Worm (Caenorhabditis elegans): Measurements from ENCODE around the gene tdo-2.
A peak's percentile ranks its signal among the peaks of the same experiment; 100 is the strongest.

The tdo-2 gene

DNA sequence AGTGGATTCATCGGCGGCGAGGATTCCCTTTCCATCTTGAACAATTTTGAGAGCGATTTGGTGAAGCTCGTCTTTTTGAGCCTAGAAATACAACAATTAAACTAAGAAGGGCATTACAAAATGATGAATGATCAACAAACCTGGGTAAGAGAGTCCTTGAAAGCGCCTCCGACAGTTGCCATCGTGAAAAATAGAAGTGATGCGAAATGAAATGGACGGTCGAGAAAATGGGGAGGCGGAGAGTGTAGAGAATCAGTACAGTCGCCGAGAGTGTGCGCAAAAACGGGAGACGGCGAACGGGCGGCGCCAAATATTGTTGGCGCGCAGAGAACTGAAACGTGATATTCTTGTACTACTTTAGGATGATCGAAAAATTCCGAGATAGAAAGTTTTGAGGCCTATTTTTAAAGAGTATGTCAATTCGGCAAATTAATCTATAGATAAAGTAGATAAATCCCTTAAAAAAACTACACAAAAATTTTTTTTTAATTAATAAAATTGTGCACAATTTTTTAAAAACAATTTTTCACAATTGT, 43.5 kb downstream of the tdo-2 start, which contains the start of gene aldo-2:
Gene aldo-2, minus strand, starts transcription at position 486 of the 536 bp plus-strand sequence.
- no peak for TF ChIP-seq bed-3 (GFP tag; optimal IDR thresholded peaks at IDR 0.05)
- TF ChIP-seq flh-1 (GFP tag; optimal IDR thresholded peaks at IDR 0.05), result no peak
- TF ChIP-seq tbx-8 (GFP tag; optimal IDR thresholded peaks at IDR 0.05), result no peak
- no peak for TF ChIP-seq nhr-76 (tag; optimal IDR thresholded peaks at IDR 0.05)
- no peak for TF ChIP-seq drap-1 (GFP tag; optimal IDR thresholded peaks at IDR 0.05)

DNA sequence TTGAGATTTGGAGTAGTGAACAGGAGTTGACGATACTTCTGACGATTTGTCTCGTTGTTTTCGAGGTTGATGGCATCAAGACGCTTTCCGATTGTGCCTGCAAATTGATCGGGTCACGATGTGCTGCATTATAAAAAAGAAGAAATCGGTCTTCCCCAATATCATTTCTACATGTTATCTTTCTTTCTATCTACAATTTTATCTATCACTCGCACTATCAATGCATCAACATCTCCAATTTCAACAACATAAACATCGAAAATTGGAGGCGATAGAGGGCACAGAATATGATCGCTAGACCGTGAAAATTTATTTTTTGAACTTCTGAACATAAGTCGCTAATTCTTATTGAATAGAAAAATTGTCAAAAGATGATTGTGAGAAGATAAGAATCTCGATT, 44.0 kb downstream of the tdo-2 start:
- TF ChIP-seq ceh-43 (GFP tag; optimal IDR thresholded peaks at IDR 0.05), result no peak
- no peak for TF ChIP-seq tbx-8 (GFP tag; optimal IDR thresholded peaks at IDR 0.05)
- TF ChIP-seq elt-1 (tag; optimal IDR thresholded peaks at IDR 0.05; ENCODE audit: borderline replicate concordance, insufficient read depth), result peak; percentile 35

DNA sequence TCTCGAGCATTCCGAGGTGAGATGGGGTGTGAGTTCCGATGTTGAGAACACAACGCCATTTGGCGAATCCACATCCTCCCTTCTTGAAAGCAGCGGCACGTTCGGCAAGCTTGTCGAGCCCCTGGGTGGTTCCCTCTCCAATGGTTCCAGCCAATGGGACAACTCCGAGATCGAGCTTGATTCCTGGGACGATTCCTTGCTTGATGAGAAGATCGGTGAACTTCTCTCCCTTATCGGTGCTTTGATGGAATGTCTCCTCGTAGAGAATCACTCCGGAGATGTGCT, 44.4 kb downstream of the tdo-2 start:
- TF ChIP-seq nhr-237 (tag; optimal IDR thresholded peaks at IDR 0.05), result no peak
- no peak for TF ChIP-seq nhr-12 (tag; optimal IDR thresholded peaks at IDR 0.05)
- TF ChIP-seq ceh-43 (GFP tag; optimal IDR thresholded peaks at IDR 0.05), result no peak
- TF ChIP-seq bed-3 (GFP tag; optimal IDR thresholded peaks at IDR 0.05), result no peak

DNA sequence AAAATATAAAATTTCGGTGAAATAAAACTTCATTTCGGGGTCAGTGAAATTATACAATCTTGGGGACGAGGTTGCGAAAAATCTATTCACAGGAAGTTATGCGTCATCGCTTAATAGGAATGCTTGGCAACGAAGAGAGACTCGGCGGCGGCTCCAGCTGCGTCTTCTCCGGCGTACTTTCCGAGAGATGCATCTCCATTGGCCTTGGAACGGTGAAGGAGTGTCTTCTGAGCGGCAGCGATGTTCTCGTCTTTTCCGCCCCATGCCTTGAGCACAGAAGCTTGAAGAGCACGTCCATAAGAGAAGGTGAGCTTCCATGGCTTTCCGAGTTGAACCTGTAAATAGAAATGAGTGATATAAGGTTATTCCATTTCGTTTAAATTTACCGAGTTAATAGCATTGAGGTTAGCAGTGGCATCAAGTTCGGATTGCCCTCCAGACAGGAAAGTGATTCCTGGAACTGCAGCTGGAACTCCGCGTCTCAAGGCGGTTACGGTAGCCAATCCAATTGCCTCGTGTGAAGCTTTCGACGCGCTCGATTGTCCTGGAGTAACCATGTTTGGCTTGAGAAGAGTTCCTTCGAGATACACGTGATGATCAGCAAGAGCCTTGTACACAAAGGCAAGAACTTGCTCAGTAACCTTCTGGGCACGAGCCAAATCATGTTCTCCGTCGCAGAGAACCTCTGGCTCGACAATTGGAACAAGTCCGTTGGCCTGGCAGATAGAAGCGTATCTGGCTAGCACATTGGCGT, 44.9 kb downstream of the tdo-2 start:
- TF ChIP-seq unc-62 (GFP tag; optimal IDR thresholded peaks at IDR 0.05), result no peak
- TF ChIP-seq unc-120 (tag; optimal IDR thresholded peaks at IDR 0.05; ENCODE audit: poor library complexity, severe bottlenecking), result no peak
- no peak for TF ChIP-seq nhr-28 (tag; optimal IDR thresholded peaks at IDR 0.05)
- TF ChIP-seq mab-5 (tag; optimal IDR thresholded peaks at IDR 0.05), result no peak
- no peak for TF ChIP-seq ceh-43 (GFP tag; optimal IDR thresholded peaks at IDR 0.05)
- no peak for TF ChIP-seq drap-1 (GFP tag; optimal IDR thresholded peaks at IDR 0.05)
- TF ChIP-seq elt-3 (tag; optimal IDR thresholded peaks at IDR 0.05), result no peak
- no peak for TF ChIP-seq flh-1 (GFP tag; optimal IDR thresholded peaks at IDR 0.05)
- TF ChIP-seq mep-1 (tag; optimal IDR thresholded peaks at IDR 0.05), result no peak

DNA sequence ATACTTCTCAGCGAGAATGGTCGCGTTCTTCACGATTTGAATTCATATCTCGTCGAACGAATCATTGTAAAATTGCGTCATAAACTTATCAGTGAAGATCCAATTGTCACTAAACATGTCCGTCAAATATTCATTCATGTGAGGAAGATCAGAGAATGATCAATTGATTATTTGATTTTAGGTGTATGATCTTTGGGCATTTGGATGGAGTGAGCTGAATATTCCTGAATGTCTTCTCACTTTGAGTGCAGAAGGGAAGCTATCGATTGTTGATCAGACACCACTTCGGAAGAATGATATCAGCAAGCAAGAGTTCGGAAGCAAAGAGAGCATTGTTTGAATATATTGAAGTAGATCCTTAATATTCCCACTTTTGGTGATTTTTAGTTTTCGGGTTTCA, 45.5 kb downstream of the tdo-2 start:
- no peak for TF ChIP-seq ceh-43 (GFP tag; optimal IDR thresholded peaks at IDR 0.05)
- no peak for TF ChIP-seq ceh-39 (tag; optimal IDR thresholded peaks at IDR 0.05)
- TF ChIP-seq hlh-1 (tag; optimal IDR thresholded peaks at IDR 0.05), result no peak
- peak; percentile 38 for TF ChIP-seq unc-62 (GFP tag; optimal IDR thresholded peaks at IDR 0.05)
- TF ChIP-seq sem-2 (GFP tag; optimal IDR thresholded peaks at IDR 0.05), result no peak
- TF ChIP-seq unc-39 (tag; optimal IDR thresholded peaks at IDR 0.05), result no peak
- no peak for TF ChIP-seq mab-5 (tag; optimal IDR thresholded peaks at IDR 0.05)

DNA sequence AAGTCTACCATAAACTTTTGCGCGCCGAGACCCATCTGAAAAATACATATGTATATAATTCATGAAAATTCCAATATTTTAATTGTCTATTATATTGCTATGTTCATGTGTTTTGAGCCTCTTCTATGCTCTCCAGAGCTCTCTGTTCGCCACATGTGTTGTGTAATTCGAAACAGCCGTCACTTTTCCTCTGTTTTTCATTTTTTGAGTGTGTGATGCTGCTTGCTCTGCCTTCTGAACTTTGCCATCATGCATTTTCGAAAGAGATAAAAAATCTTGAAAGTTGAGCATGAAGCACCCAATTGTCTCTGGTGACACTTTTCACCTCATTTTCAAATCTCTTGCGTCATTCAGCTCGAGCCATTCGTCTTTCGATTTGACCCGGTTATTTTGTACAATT, 47.5 kb downstream of the tdo-2 start:
- no peak for TF ChIP-seq nhr-28 (tag; optimal IDR thresholded peaks at IDR 0.05)
- TF ChIP-seq hlh-1 (tag; optimal IDR thresholded peaks at IDR 0.05), result peak; percentile 38
- TF ChIP-seq ceh-39 (tag; optimal IDR thresholded peaks at IDR 0.05), result no peak
- no peak for TF ChIP-seq cnd-1 (tag; optimal IDR thresholded peaks at IDR 0.05)
- TF ChIP-seq flh-1 (GFP tag; optimal IDR thresholded peaks at IDR 0.05), result no peak
- peak; percentile 24 for TF ChIP-seq zip-8 (tag; optimal IDR thresholded peaks at IDR 0.05)
- no peak for TF ChIP-seq ceh-43 (GFP tag; optimal IDR thresholded peaks at IDR 0.05)
- TF ChIP-seq ztf-11 (tag; optimal IDR thresholded peaks at IDR 0.05), result no peak

DNA sequence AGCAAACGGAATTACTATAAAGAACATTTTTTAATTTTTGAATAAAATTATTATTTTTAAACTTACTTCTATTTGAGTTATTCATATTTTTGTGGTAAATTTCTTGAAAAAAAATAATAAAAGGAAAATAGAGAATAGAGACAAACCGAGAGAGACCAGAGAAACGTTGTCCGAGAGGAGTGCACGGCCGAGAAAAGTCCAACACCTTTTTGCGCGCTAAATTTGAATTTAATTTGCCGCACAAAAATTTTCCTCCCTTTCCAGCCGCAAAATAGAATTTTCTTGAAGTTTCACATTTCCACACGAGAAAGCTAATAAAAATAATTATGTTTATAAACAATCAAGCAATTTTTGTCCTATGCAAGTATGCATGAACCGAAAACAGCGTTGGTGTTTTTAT, 48.0 kb downstream of the tdo-2 start, which contains the start of the genes F01F1.11 and F01F1.3:
Gene F01F1.11, minus strand, starts transcription at position 118 of the 400 bp plus-strand sequence.
Gene F01F1.3, plus strand, starts transcription at position 179 of the 400 bp plus-strand sequence.
- TF ChIP-seq sptf-1 (tag; optimal IDR thresholded peaks at IDR 0.05) (peak; percentile 34), lsy-2 (tag; optimal IDR thresholded peaks at IDR 0.05) (peak; percentile 58), ces-1 (GFP tag; optimal IDR thresholded peaks at IDR 0.05) (peak; percentile 58), pha-4 (tag; optimal IDR thresholded peaks at IDR 0.05) (peak; percentile 20), elt-3 (tag; optimal IDR thresholded peaks at IDR 0.05) (no peak), nhr-237 (tag; optimal IDR thresholded peaks at IDR 0.05) (peak; percentile 39), hlh-1 (tag; optimal IDR thresholded peaks at IDR 0.05) (peak; percentile 6), lin-32 (GFP tag; optimal IDR thresholded peaks at IDR 0.05) (no peak), snpc-4 (tag; optimal IDR thresholded peaks at IDR 0.05) (no peak), mep-1 (tag; optimal IDR thresholded peaks at IDR 0.05) (peak; percentile 31), mab-5 (tag; optimal IDR thresholded peaks at IDR 0.05) (no peak)

Measured in whole organism, mixed stage, embryonic.